Worm (Caenorhabditis elegans): ENCODE results near the gene F38H4.5.

F38H4.5 gene

DNA sequence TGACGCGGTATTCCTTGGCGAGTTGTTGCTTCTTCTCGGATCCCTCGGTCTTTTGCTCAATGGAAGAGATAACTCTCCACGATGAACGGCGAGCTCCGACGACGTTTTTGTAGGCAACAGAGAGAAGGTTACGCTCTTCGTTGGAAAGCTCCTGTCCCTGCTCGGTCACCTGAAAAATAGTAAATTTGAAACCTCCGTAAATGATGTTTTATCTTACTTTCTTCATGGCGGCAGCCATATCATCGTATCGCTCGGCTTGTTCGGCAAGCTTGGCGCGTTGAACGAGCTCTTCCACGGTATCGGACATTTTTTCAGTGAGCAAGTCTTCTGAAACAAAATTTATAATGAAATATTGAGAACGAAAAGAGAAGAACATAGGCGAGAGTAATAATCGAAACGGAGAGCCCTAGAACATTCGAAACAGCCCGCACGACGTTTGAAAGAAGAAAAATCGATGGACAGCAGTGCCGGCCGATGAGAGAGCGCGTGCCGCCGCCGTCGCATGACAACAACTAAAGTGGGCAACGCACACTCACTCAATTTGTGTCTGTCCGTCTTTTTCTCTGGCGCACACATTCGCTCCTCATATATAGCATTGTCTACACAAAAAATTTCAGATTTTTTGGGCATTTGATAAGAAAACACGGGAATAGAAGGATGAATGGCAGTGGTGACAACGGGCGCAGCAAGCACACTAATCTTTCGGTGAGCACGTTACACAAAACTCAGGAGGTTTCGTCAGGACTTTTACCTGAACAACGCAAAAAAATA is 30.2 kb upstream of the F38H4.5 start, which contains the start of the genes par-5 and M117.3 (continued):
- TF ChIP-seq elt-3 (tag; optimal IDR thresholded peaks at IDR 0.05) = no peak
- no peak for TF ChIP-seq fkh-4 (tag; optimal IDR thresholded peaks at IDR 0.05; ENCODE audit: borderline replicate concordance)
- peak; percentile 9 for TF ChIP-seq lin-13 (GFP tag; optimal IDR thresholded peaks at IDR 0.05)
- no peak for TF ChIP-seq unc-30 (tag; optimal IDR thresholded peaks at IDR 0.05)
- no peak for TF ChIP-seq snpc-4 (tag; optimal IDR thresholded peaks at IDR 0.05)
- no peak for TF ChIP-seq nhr-84 (tag; optimal IDR thresholded peaks at IDR 0.05)
- peak; percentile 0 for TF ChIP-seq mef-2 (tag; optimal IDR thresholded peaks at IDR 0.05)
- TF ChIP-seq Y116A8C.19 (tag; optimal IDR thresholded peaks at IDR 0.05; ENCODE audit: borderline replicate concordance) = no peak
- TF ChIP-seq efl-3 (GFP tag; optimal IDR thresholded peaks at IDR 0.05) = no peak
- TF ChIP-seq lin-15B (tag; optimal IDR thresholded peaks at IDR 0.05) = no peak

DNA sequence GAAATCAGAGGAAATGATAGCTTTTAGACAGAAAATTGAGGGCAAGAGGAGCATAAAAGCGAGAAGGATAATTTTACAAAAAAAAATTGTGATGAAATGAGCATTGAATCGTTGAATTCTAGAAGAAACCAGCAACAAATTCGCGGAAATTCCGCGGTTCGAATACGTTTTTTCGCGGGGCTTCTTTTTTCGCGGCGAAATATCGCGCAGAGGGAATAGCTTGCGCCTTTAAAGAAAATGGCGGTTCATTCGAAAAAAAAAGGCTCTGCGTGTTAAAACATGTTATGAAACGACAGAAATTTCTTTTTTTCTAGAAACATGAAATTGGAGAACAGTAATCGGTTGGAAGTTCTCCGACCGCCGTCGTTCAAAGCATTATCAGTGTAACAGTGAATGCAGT is 29.5 kb upstream of the F38H4.5 start:
- no peak for TF ChIP-seq aly-2 (tag; optimal IDR thresholded peaks at IDR 0.05)
- peak; percentile 15 for TF ChIP-seq unc-86 (tag; optimal IDR thresholded peaks at IDR 0.05)
- TF ChIP-seq lin-13 (GFP tag; optimal IDR thresholded peaks at IDR 0.05) = peak; percentile 48
- TF ChIP-seq C04F5.9 (tag; optimal IDR thresholded peaks at IDR 0.05) = no peak
- peak in 1 of 2 experiments; percentile 29 for TF ChIP-seq mdl-1 (tag; optimal IDR thresholded peaks at IDR 0.05)
- peak; percentile 48 for TF ChIP-seq nhr-19 (GFP tag; conservative IDR thresholded peaks at IDR 0.05)
- no peak for TF ChIP-seq zip-4 (GFP tag; optimal IDR thresholded peaks at IDR 0.05)
- TF ChIP-seq C16A3.4 (tag; optimal IDR thresholded peaks at IDR 0.05) = peak; percentile 49
- peak in 1 of 6 experiments; percentile 36 for TF ChIP-seq elt-3 (tag; optimal IDR thresholded peaks at IDR 0.05)
- peak; percentile 10 to 85 (median 34) for TF ChIP-seq ceh-82 (tag; optimal IDR thresholded peaks at IDR 0.05)
- TF ChIP-seq isw-1 (GFP tag; IDR thresholded peaks at IDR 0.05) = peak; percentile 46; the same call in 1 of the 2 replicates
- no peak for TF ChIP-seq mef-2 (tag; optimal IDR thresholded peaks at IDR 0.05)
- peak; percentile 3 for TF ChIP-seq F16B12.6 (tag; optimal IDR thresholded peaks at IDR 0.05)
- peak; percentile 57 for TF ChIP-seq snu-23 (GFP tag; optimal IDR thresholded peaks at IDR 0.05)
- peak; percentile 79 to 89 for TF ChIP-seq efl-1 (optimal IDR thresholded peaks at IDR 0.05)
- TF ChIP-seq efl-1 (GFP tag; optimal IDR thresholded peaks at IDR 0.05 in 1 of 2) = peak; percentile 90 to 98
- peak; percentile 21 for TF ChIP-seq fkh-8 (tag; optimal IDR thresholded peaks at IDR 0.05)
- TF ChIP-seq egl-27 (tag; optimal IDR thresholded peaks at IDR 0.05) = no peak
- TF ChIP-seq nhr-47 (tag; optimal IDR thresholded peaks at IDR 0.05) = peak; percentile 44
- peak; percentile 17 for TF ChIP-seq blmp-1 (tag; optimal IDR thresholded peaks at IDR 0.05)
- no peak for TF ChIP-seq unc-98 (GFP tag; IDR thresholded peaks at IDR 0.05)
- peak; percentile 35 for TF ChIP-seq mep-1 (tag; optimal IDR thresholded peaks at IDR 0.05)
- TF ChIP-seq skn-1 (tag; optimal IDR thresholded peaks at IDR 0.05) = peak; percentile 51
- peak; percentile 31 for TF ChIP-seq nhr-20 (tag; optimal IDR thresholded peaks at IDR 0.05)
- TF ChIP-seq hlh-4 (tag; optimal IDR thresholded peaks at IDR 0.05) = no peak
- TF ChIP-seq tlp-1 (tag; optimal IDR thresholded peaks at IDR 0.05) = no peak
- TF ChIP-seq efl-3 (GFP tag; optimal IDR thresholded peaks at IDR 0.05) = no peak
- peak; percentile 41 for TF ChIP-seq lin-15B (tag; optimal IDR thresholded peaks at IDR 0.05)
- TF ChIP-seq ceh-88 (GFP tag; IDR thresholded peaks at IDR 0.05) = peak; percentile 21; the same call in 1 of the 2 replicates
- peak; percentile 55 for TF ChIP-seq swsn-7 (tag; optimal IDR thresholded peaks at IDR 0.05)
- peak; percentile 44 to 80 for TF ChIP-seq lsy-2 (tag; optimal IDR thresholded peaks at IDR 0.05)
- peak; percentile 47 for TF ChIP-seq nhr-85 (tag)
- TF ChIP-seq dpl-1 (GFP tag; optimal IDR thresholded peaks at IDR 0.05) = peak; percentile 87 to 93 (median 89)
- TF ChIP-seq mab-9 (GFP tag; IDR thresholded peaks at IDR 0.05) = no peak
- peak; percentile 38 for TF ChIP-seq pax-3 (tag; optimal IDR thresholded peaks at IDR 0.05)
- TF ChIP-seq xbp-1 (tag; optimal IDR thresholded peaks at IDR 0.05) = peak; percentile 52
- peak; percentile 23 for TF ChIP-seq dsc-1 (tag; optimal IDR thresholded peaks at IDR 0.05)
- no peak for TF ChIP-seq zag-1 (tag; optimal IDR thresholded peaks at IDR 0.05)
- peak; percentile 10 for TF ChIP-seq fos-1 (tag; optimal IDR thresholded peaks at IDR 0.05)
- peak; percentile 90 to 93 for TF ChIP-seq lin-35 (GFP tag; optimal IDR thresholded peaks at IDR 0.05)
- TF ChIP-seq nhr-84 (tag; optimal IDR thresholded peaks at IDR 0.05) = no peak
- TF ChIP-seq nhr-77 (tag; optimal IDR thresholded peaks at IDR 0.05) = peak; percentile 1
- TF ChIP-seq rnt-1 (tag; optimal IDR thresholded peaks at IDR 0.05) = peak; percentile 59
- TF ChIP-seq nhr-71 (tag; optimal IDR thresholded peaks at IDR 0.05) = peak; percentile 48

All from whole organism, L1 larva.